Worm (Caenorhabditis elegans) whole organism, L4/young adult: ENCODE data around the gene C16C4.18.

Experiments
- dao-5 ChIP-seq: sonication (generic microtip); optimal IDR thresholded peaks from 2 replicates; lab custom pipeline; 2016; ENCODE audit warnings: missing genotype, missing genetic modification characterization, moderate library complexity, missing compliant biosample characterization
- him-1 ChIP-seq: sonication (generic microtip); optimal IDR thresholded peaks from 2 replicates; lab custom pipeline; 2016; ENCODE audit warnings: missing genotype, missing genetic modification reagents, missing genetic modification characterization, missing compliant biosample characterization

- TF ChIP-seq dao-5 = no peak
- no peak for TF ChIP-seq him-1 (tag; lab: Kevin White, UChicago)
Measured at ce11 chrII:1886379-1886778, 25.2 kb upstream of the C16C4.18 start, which contains the start of gene math-7.
